Worm (Caenorhabditis elegans) whole organism, L3 larva: ENCODE results near the gene str-44.

Source experiments
- ZK546.5 ChIP-seq: sonication (generic microtip); optimal IDR thresholded peaks from 2 replicates; lab custom pipeline; 2017; ENCODE audit warnings: missing biosample characterization, missing genetic modification characterization
- ceh-82 ChIP-seq: fragments of 150-350 bp; optimal IDR thresholded peaks from 2 replicates; lab custom pipeline; 2014; ENCODE audit warnings: missing biosample characterization, missing genetic modification characterization
- egl-27 ChIP-seq: sonication (generic microtip); optimal IDR thresholded peaks from 4 replicates; lab custom pipeline; 2017; ENCODE audit warnings: missing biosample characterization, missing genetic modification reagents, missing genetic modification characterization
- mdl-1 ChIP-seq: fragments of 150-350 bp; optimal IDR thresholded peaks from 2 replicates; lab custom pipeline; 2014; ENCODE audit warnings: missing biosample characterization, missing genetic modification characterization
- nfya-1 ChIP-seq: sonication (generic microtip); optimal IDR thresholded peaks from 2 replicates; lab custom pipeline; 2017; ENCODE audit warnings: missing genetic modification characterization, mild to moderate bottlenecking, missing compliant biosample characterization, antibody characterized with exemption, moderate library complexity; ENCODE audit not compliant: insufficient read depth
- nhr-11 ChIP-seq: fragments of 150-350 bp; optimal IDR thresholded peaks from 2 replicates; lab custom pipeline; 2014; ENCODE audit warnings: missing biosample characterization, missing genetic modification characterization
- nhr-237 ChIP-seq: fragments of 150-350 bp; optimal IDR thresholded peaks from 2 replicates; lab custom pipeline; 2014; ENCODE audit warnings: missing biosample characterization, missing genetic modification characterization
- pha-4 ChIP-seq: fragments of 150-350 bp; optimal IDR thresholded peaks from 2 replicates; lab custom pipeline; 2014; ENCODE audit warnings: missing biosample characterization, missing genetic modification reagents, missing genetic modification characterization
- skn-1 ChIP-seq: fragments of 150-350 bp; optimal IDR thresholded peaks from 2 replicates; lab custom pipeline; 2014; ENCODE audit warnings: missing biosample characterization, missing genetic modification characterization
- snpc-4 ChIP-seq: fragments of 150-350 bp; optimal IDR thresholded peaks from 2 replicates; lab custom pipeline; 2014; ENCODE audit warnings: missing biosample characterization, missing genetic modification characterization
- ztf-11 ChIP-seq: fragments of 150-350 bp; optimal IDR thresholded peaks from 2 replicates; lab custom pipeline; 2014; ENCODE audit warnings: missing biosample characterization, missing genetic modification characterization

- TF ChIP-seq skn-1 (no peak), ztf-11 (no peak), pha-4 (tag; lab: Kevin White, UChicago) (no peak), mdl-1 (no peak), ceh-82 (tag; lab: Kevin White, UChicago) (no peak), nhr-237 (tag; lab: Kevin White, UChicago) (no peak), nhr-11 (tag; lab: Kevin White, UChicago) (no peak), nfya-1 (tag; lab: Kevin White, UChicago) (no peak), ZK546.5 (tag; lab: Kevin White, UChicago) (no peak), snpc-4 (tag; lab: Kevin White, UChicago) (no peak), egl-27 (tag; lab: Kevin White, UChicago) (no peak)
These were observed 26.7 kb downstream of the str-44 start, which contains the start of gene R13A1.3 for ce11 chrIV:7203696-7204095.
